Fruit fly (Drosophila melanogaster) whole organism, wandering third instar larva: ENCODE results near the gene CG3984.

ENCODE experiments used
- Abd-B ChIP-seq: fragments of >200 bp; optimal IDR thresholded peaks from 2 replicates; lab custom pipeline; 2017; ENCODE audit warnings: missing biosample characterization, missing genetic modification characterization
- CG32264 ChIP-seq: fragments of 200-800 bp; sonication (Bioruptor generic); optimal IDR thresholded peaks from 2 replicates; lab custom pipeline; 2016; ENCODE audit warnings: missing biosample characterization, missing genetic modification characterization
- CG9705 ChIP-seq: fragments of 200-800 bp; sonication (Bioruptor generic); optimal IDR thresholded peaks from 2 replicates; lab custom pipeline; 2018; ENCODE audit warnings: missing biosample characterization, mild to moderate bottlenecking, missing genetic modification characterization
- CrebA ChIP-seq: fragments of 200-800 bp; sonication (Bioruptor generic); optimal IDR thresholded peaks from 2 replicates; lab custom pipeline; 2016; ENCODE audit warnings: missing biosample characterization, mild to moderate bottlenecking, missing genetic modification characterization, borderline replicate concordance
- Dfd ChIP-seq: fragments of >200 bp; optimal IDR thresholded peaks from 2 replicates; lab custom pipeline; 2017; ENCODE audit warnings: missing biosample characterization, missing genetic modification characterization
- Dif ChIP-seq: fragments of 200-275, 200-300 bp; sonication (Bioruptor generic); optimal IDR thresholded peaks from 2 replicates; lab custom pipeline; 2018; ENCODE audit warnings: missing biosample characterization, missing genetic modification characterization; ENCODE audit not compliant: partially characterized antibody
- GATAd ChIP-seq: sonication (Bioruptor generic); optimal IDR thresholded peaks from 2 replicates; lab custom pipeline; 2016; ENCODE audit warnings: missing biosample characterization, missing genetic modification characterization
- HLH106 ChIP-seq: fragments of 200-800 bp; optimal IDR thresholded peaks from 3 replicates; lab custom pipeline; 2019; ENCODE audit warnings: missing biosample characterization, mild to moderate bottlenecking, missing genetic modification characterization, moderate library complexity
- Hnf4 ChIP-seq: fragments of 200-800 bp; sonication (Bioruptor generic); optimal IDR thresholded peaks from 2 replicates; lab custom pipeline; 2016; ENCODE audit warnings: missing biosample characterization, mild to moderate bottlenecking, missing genetic modification characterization
- Hr78 ChIP-seq: fragments of >200 bp; optimal IDR thresholded peaks from 2 replicates; lab custom pipeline; 2017; ENCODE audit warnings: missing biosample characterization, missing genetic modification characterization
- Hr83 ChIP-seq: fragments of 200-300 bp; sonication (Bioruptor generic); optimal IDR thresholded peaks from 2 replicates; lab custom pipeline; 2016; ENCODE audit warnings: missing biosample characterization, mild to moderate bottlenecking, missing genetic modification characterization, moderate library complexity; ENCODE audit not compliant: poor library complexity, severe bottlenecking
- Jra ChIP-seq: sonication (Bioruptor generic); optimal IDR thresholded peaks from 2 replicates; lab custom pipeline; 2016; ENCODE audit warnings: missing biosample characterization, missing genetic modification characterization
- Mio ChIP-seq: sonication (Bioruptor generic); optimal IDR thresholded peaks from 2 replicates; lab custom pipeline; 2016; ENCODE audit warnings: missing biosample characterization, missing genetic modification characterization
- Myc ChIP-seq: fragments of >200 bp; optimal IDR thresholded peaks from 2 replicates; lab custom pipeline; 2017
- N ChIP-seq: fragments of >200 bp; optimal IDR thresholded peaks from 2 replicates; lab custom pipeline; 2018; ENCODE audit warnings: missing biosample characterization, missing external identifiers, missing genetic modification characterization
- OdsH ChIP-seq: fragments of 200-800 bp; sonication (Bioruptor generic); optimal IDR thresholded peaks from 2 replicates; lab custom pipeline; 2016; ENCODE audit warnings: missing biosample characterization, mild to moderate bottlenecking, missing genetic modification characterization
- Rel ChIP-seq, 2 experiments: fragments of 200-800 bp; sonication (Bioruptor generic) in 1 of 2; optimal IDR thresholded peaks; 2 replicates in 1 of 2; 3 replicates in 1 of 2; lab custom pipeline; 2016 to 2019; ENCODE audit warnings: mild to moderate bottlenecking in 2 of 2, missing biosample characterization in 2 of 2, missing genetic modification characterization in 2 of 2, moderate library complexity in 1 of 2
- Sp1 ChIP-seq: fragments of 200-800 bp; sonication (Bioruptor generic); optimal IDR thresholded peaks from 3 replicates; lab custom pipeline; 2019; ENCODE audit warnings: missing biosample characterization, mild to moderate bottlenecking, missing genetic modification characterization, moderate library complexity
- Vsx2 ChIP-seq: fragments of 200-300, 225-300 bp; sonication (Bioruptor generic); optimal IDR thresholded peaks from 2 replicates; lab custom pipeline; 2018; ENCODE audit warnings: missing biosample characterization, missing genetic modification characterization; ENCODE audit not compliant: partially characterized antibody
- br ChIP-seq: fragments of 200-800 bp; sonication (Bioruptor generic); optimal IDR thresholded peaks from 2 replicates; lab custom pipeline; 2016; ENCODE audit warnings: missing biosample characterization, missing genetic modification characterization
- brk ChIP-seq: fragments of 200-800 bp; sonication (Bioruptor generic); optimal IDR thresholded peaks from 2 replicates; lab custom pipeline; 2016; ENCODE audit warnings: missing biosample characterization, mild to moderate bottlenecking, missing genetic modification characterization
- dl ChIP-seq, 2 experiments: fragments of 175-275, 200-275 bp in 1 of 2; fragments of 200-275 bp in 1 of 2; sonication (Bioruptor generic); optimal IDR thresholded peaks; lab custom pipeline; 2018; ENCODE audit warnings: mild to moderate bottlenecking in 2 of 2, missing biosample characterization in 2 of 2, missing genetic modification characterization in 2 of 2, moderate library complexity in 2 of 2; ENCODE audit not compliant: partially characterized antibody in 2 of 2, insufficient read depth in 1 of 2
- dmrt93B ChIP-seq: fragments of 200-800 bp; sonication (Bioruptor generic); optimal IDR thresholded peaks from 2 replicates; lab custom pipeline; 2018; ENCODE audit warnings: missing biosample characterization, mild to moderate bottlenecking, missing genetic modification characterization
- dsf ChIP-seq: sonication (Bioruptor generic); optimal IDR thresholded peaks from 2 replicates; lab custom pipeline; 2016; ENCODE audit warnings: missing biosample characterization, missing genetic modification characterization, borderline replicate concordance
- ey ChIP-seq: fragments of 200-800 bp; sonication (Bioruptor generic); optimal IDR thresholded peaks from 2 replicates; lab custom pipeline; 2016; ENCODE audit warnings: missing biosample characterization, missing genetic modification characterization
- foxo ChIP-seq, 2 experiments: fragments of 200-800 bp; sonication (Bioruptor generic); optimal IDR thresholded peaks; 2 replicates in 1 of 2; 3 replicates in 1 of 2; lab custom pipeline; 2016 to 2017; ENCODE audit warnings: missing biosample characterization in 2 of 2, missing genetic modification characterization in 2 of 2
- fru ChIP-seq: fragments of 200-800 bp; sonication (Bioruptor generic); optimal IDR thresholded peaks from 3 replicates; lab custom pipeline; 2016; ENCODE audit warnings: missing biosample characterization, mild to moderate bottlenecking, missing genetic modification characterization
- h ChIP-seq: fragments of 200-800 bp; sonication (Bioruptor generic); optimal IDR thresholded peaks from 3 replicates; lab custom pipeline; 2016; ENCODE audit warnings: missing biosample characterization, mild to moderate bottlenecking, missing genetic modification characterization
- jim ChIP-seq: fragments of 175-275, 200-325 bp; sonication (Bioruptor generic); optimal IDR thresholded peaks from 2 replicates; lab custom pipeline; 2016; ENCODE audit warnings: missing biosample characterization, mild to moderate bottlenecking, missing genetic modification characterization
- lola ChIP-seq: fragments of >200 bp; optimal IDR thresholded peaks from 2 replicates; lab custom pipeline; 2017; ENCODE audit warnings: missing biosample characterization, missing genetic modification characterization
- pan ChIP-seq: fragments of >200 bp; optimal IDR thresholded peaks from 2 replicates; lab custom pipeline; 2017
- psq ChIP-seq: fragments of 200-800 bp; sonication (Bioruptor generic); optimal IDR thresholded peaks from 3 replicates; lab custom pipeline; 2017; ENCODE audit warnings: missing biosample characterization, mild to moderate bottlenecking, missing genetic modification characterization, moderate library complexity
- rgr ChIP-seq: fragments of 200-800 bp; sonication (Bioruptor generic); optimal IDR thresholded peaks from 3 replicates; lab custom pipeline; 2016; ENCODE audit warnings: missing biosample characterization, mild to moderate bottlenecking, missing genetic modification characterization
- sage ChIP-seq: fragments of 200-800 bp; sonication (Bioruptor generic); optimal IDR thresholded peaks from 2 replicates; lab custom pipeline; 2016; ENCODE audit warnings: missing biosample characterization, mild to moderate bottlenecking, missing genetic modification characterization
- sv ChIP-seq: fragments of 200-800 bp; sonication (Bioruptor generic); optimal IDR thresholded peaks from 3 replicates; lab custom pipeline; 2016; ENCODE audit warnings: missing biosample characterization, missing genetic modification characterization
- tai ChIP-seq: sonication (Bioruptor generic); optimal IDR thresholded peaks from 2 replicates; lab custom pipeline; 2016; ENCODE audit warnings: missing biosample characterization, missing genetic modification characterization
- usp ChIP-seq: fragments of >200 bp; optimal IDR thresholded peaks from 2 replicates; lab custom pipeline; 2017; ENCODE audit warnings: missing biosample characterization, missing genetic modification characterization
- woc ChIP-seq: sonication (Bioruptor generic); optimal IDR thresholded peaks from 2 replicates; lab custom pipeline; 2016; ENCODE audit warnings: missing biosample characterization, mild to moderate bottlenecking, missing genetic modification characterization

Gene CG3984

DNA sequence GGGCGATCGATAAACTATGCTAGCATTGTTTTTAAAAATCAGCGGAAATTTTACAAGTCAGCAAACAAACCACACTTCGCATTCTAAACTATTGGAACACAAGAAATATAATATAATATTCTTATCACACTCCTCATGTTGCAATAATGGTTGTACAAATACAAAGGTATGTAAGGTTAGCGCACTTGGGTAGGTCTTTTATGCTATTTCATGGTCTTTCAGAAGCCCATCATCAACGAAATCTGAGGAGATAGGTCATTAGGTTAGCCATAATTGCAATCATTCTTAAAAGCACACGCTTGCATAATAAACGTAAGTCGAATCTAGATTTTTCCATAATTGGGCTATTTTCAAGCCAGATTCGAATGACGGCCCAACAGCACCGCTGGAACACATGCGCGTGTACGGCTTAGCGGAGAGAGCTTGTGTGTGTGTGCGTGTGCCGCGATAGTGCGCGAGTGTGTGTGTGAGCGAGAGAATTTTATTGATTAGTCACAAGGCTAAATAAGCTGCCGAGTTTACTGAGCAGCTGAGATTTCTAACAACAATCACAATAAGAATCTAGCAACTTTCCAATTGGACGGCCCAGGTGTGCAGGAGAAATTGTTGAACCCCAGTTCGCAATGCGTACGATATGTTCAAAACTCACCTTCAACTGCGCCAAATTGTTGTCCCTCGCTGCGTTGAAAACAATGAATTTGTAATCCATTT is 42.6 kb upstream of the CG3984 start:
- TF ChIP-seq h (GFP tag; lab: Kevin White, UChicago) (peak; percentile 46), Hnf4 (GFP tag; lab: Kevin White, UChicago) (no peak), foxo (GFP tag; optimal IDR thresholded peaks at IDR 0.05; lab: Kevin White, UChicago) (peak in 1 of 2 experiments; percentile 28), woc (GFP tag; lab: Kevin White, UChicago) (peak; percentile 77), fru (GFP tag; lab: Kevin White, UChicago) (peak; percentile 30), Myc (peak; percentile 99), Dfd (GFP tag; lab: Kevin White, UChicago) (no peak), br (GFP tag; lab: Kevin White, UChicago) (peak; percentile 23), OdsH (GFP tag; lab: Kevin White, UChicago) (peak; percentile 13), N (GFP tag; lab: Kevin White, UChicago) (no peak), Sp1 (GFP tag; lab: Kevin White, UChicago) (peak; percentile 5)

DNA sequence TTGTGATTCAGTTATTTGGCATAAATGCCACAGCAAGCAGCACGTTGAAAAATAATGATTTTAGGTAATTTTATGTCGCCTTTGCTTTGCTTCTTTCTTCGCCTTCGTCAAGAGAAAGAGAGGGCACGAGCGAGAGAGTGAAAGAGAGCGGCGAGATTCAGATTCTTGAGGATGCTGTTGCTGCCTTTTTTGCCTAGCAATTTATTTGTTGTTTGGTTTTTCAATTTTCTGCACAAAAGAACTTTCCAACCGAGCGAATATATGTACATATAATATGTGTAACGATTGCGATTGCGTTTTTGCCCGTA is 42.1 kb upstream of the CG3984 start:
- TF ChIP-seq tai (no peak), psq (GFP tag; lab: Kevin White, UChicago) (peak; percentile 39), dl (GFP tag; optimal IDR thresholded peaks at IDR 0.05; lab: Kevin White, UChicago; ENCODE audit: insufficient read depth in 1 of 2, partially characterized antibody in 2 of 2) (peak in 1 of 2 experiments; percentile 1)

DNA sequence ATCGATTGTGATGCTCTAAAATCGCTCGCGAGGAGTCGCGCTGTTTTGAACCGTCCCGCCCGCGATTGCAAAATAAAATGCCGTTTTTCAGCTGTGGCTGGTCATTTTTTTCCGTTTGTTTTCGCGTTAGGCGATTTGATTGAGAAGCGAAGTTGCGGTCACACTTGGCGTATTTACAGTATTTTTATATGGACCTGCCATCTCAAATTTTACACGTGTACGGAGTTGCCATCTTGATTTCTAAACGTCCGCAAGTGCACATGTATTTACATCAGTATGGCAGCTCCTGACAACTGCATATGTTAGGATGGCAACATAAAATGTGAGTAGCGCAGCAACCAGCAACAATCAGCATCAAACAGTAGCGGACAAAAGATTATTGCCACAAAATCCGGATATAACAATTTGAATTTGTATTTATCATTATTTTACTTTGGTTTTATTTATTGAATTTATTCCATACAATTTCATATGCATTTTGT is 41.4 kb upstream of the CG3984 start, which contains the start of gene CG6966:
Gene CG6966, minus strand, starts transcription at position 82 of the 482 bp plus-strand sequence.
- TF ChIP-seq h (GFP tag; lab: Kevin White, UChicago) (peak; percentile 88), dmrt93B (peak; percentile 95), foxo (GFP tag; optimal IDR thresholded peaks at IDR 0.05; lab: Kevin White, UChicago) (peak; percentile 14 to 90), Abd-B (GFP tag; lab: Kevin White, UChicago) (no peak), Hnf4 (GFP tag; lab: Kevin White, UChicago) (peak; percentile 91), HLH106 (tag; lab: Kevin White, UChicago) (peak; percentile 82), Dif (GFP tag; lab: Kevin White, UChicago) (peak; percentile 98), rgr (GFP tag; lab: Kevin White, UChicago) (peak; percentile 95), Jra (GFP tag; lab: Kevin White, UChicago) (peak; percentile 72), OdsH (GFP tag; lab: Kevin White, UChicago) (peak; percentile 77), pan (lab: Kevin White, UChicago) (no peak), lola (no peak), ey (peak; percentile 78), Dfd (GFP tag; lab: Kevin White, UChicago) (no peak), Myc (peak; percentile 63), Mio (peak; percentile 79), usp (no peak), GATAd (GFP tag; lab: Kevin White, UChicago) (peak; percentile 85), CG9705 (GFP tag; lab: Kevin White, UChicago) (peak; percentile 93), CrebA (GFP tag; lab: Kevin White, UChicago) (no peak), woc (GFP tag; lab: Kevin White, UChicago) (no peak), CG32264 (peak; percentile 53), Hr83 (GFP tag; lab: Kevin White, UChicago) (peak; percentile 86), dl (GFP tag; optimal IDR thresholded peaks at IDR 0.05; lab: Kevin White, UChicago; ENCODE audit: insufficient read depth in 1 of 2, partially characterized antibody in 2 of 2) (peak; percentile 3 to 73), dsf (GFP tag; lab: Kevin White, UChicago) (peak; percentile 60), N (GFP tag; lab: Kevin White, UChicago) (no peak), Vsx2 (peak; percentile 75), brk (GFP tag; lab: Kevin White, UChicago) (peak; percentile 70), Rel (GFP tag; optimal IDR thresholded peaks at IDR 0.05; lab: Kevin White, UChicago) (no peak), Rel (tag; optimal IDR thresholded peaks at IDR 0.05; lab: Kevin White, UChicago) (peak; percentile 67), jim (peak; percentile 25), Hr78 (GFP tag; lab: Kevin White, UChicago) (no peak), tai (no peak), sv (GFP tag; lab: Kevin White, UChicago) (peak; percentile 96), Sp1 (GFP tag; lab: Kevin White, UChicago) (peak; percentile 75), psq (GFP tag; lab: Kevin White, UChicago) (peak; percentile 50), sage (peak; percentile 60), fru (GFP tag; lab: Kevin White, UChicago) (peak; percentile 85), br (GFP tag; lab: Kevin White, UChicago) (peak; percentile 81)
